Fruit fly (Drosophila melanogaster) whole organism, embryonic: ENCODE measurements around the gene CG4230.

Experiments used
- ATbp ChIP-seq: fragments of 200-800 bp; sonication (Bioruptor generic); optimal IDR thresholded peaks from 2 replicates; lab custom pipeline; 2017; ENCODE audit warnings: missing biosample characterization, mild to moderate bottlenecking, missing genetic modification characterization, missing genetic modification reagents
- Asciz ChIP-seq: fragments of 200-800 bp; sonication (Bioruptor generic); optimal IDR thresholded peaks from 2 replicates; lab custom pipeline; 2017; ENCODE audit warnings: missing biosample characterization, mild to moderate bottlenecking, missing genetic modification characterization, missing genetic modification reagents
- Atf6 ChIP-seq: fragments of 200-800 bp; sonication (Bioruptor generic); IDR thresholded peaks from 2 replicates; pipeline ENCODE4 v1.3.6; 2022; ENCODE audit warnings: missing biosample characterization, missing genetic modification characterization
- Awh ChIP-seq: fragments of 200-800 bp; sonication (Bioruptor generic); IDR thresholded peaks from 2 replicates; pipeline ENCODE4, ENCODE4 v1.3.6; 2022; ENCODE audit warnings: missing biosample characterization, missing genetic modification characterization
- CG10209 ChIP-seq: fragments of 200-800 bp; sonication (Bioruptor generic); optimal IDR thresholded peaks from 3 replicates; lab custom pipeline; 2017; ENCODE audit warnings: missing biosample characterization, mild to moderate bottlenecking, missing genetic modification characterization, missing genetic modification reagents
- CG10462 ChIP-seq: fragments of 200-800 bp; sonication (Bioruptor generic); optimal IDR thresholded peaks from 2 replicates; lab custom pipeline; 2016; ENCODE audit warnings: missing biosample characterization, missing genetic modification characterization
- CG10959 ChIP-seq: fragments of 200-800 bp; sonication (Bioruptor generic); IDR thresholded peaks from 2 replicates; pipeline ENCODE4 v1.3.6; 2022; ENCODE audit warnings: missing biosample characterization, missing genetic modification characterization
- CG13296 ChIP-seq: fragments of 200-800 bp; sonication (Bioruptor generic); optimal IDR thresholded peaks from 3 replicates; lab custom pipeline; 2018; ENCODE audit warnings: missing biosample characterization, mild to moderate bottlenecking, missing genetic modification characterization
- CG15269 ChIP-seq: fragments of 200-800 bp; sonication (Bioruptor generic); optimal IDR thresholded peaks from 2 replicates; lab custom pipeline; 2018; ENCODE audit warnings: missing biosample characterization, mild to moderate bottlenecking, missing genetic modification characterization, moderate library complexity
- CG16863 ChIP-seq: fragments of 200-800 bp; sonication (Bioruptor generic); optimal IDR thresholded peaks from 3 replicates; lab custom pipeline; 2016; ENCODE audit warnings: missing biosample characterization, missing genetic modification characterization
- CG17612 ChIP-seq: fragments of 200-800 bp; sonication (Bioruptor generic); IDR thresholded peaks from 2 replicates; pipeline ENCODE4 v1.3.6; 2022; ENCODE audit warnings: missing biosample characterization, missing genetic modification characterization
- CG18262 ChIP-seq: fragments of 200-800 bp; optimal IDR thresholded peaks from 3 replicates; lab custom pipeline; 2019; ENCODE audit warnings: missing biosample characterization, mild to moderate bottlenecking, missing genetic modification characterization, moderate library complexity
- CG18599 ChIP-seq: fragments of 200-800 bp; sonication (Bioruptor generic); optimal IDR thresholded peaks from 3 replicates; lab custom pipeline; 2017; ENCODE audit warnings: missing biosample characterization, missing genetic modification characterization, mild to moderate bottlenecking, moderate library complexity, missing genetic modification reagents
- CG2678 ChIP-seq: fragments of 200-800 bp; sonication (Bioruptor generic); optimal IDR thresholded peaks from 3 replicates; lab custom pipeline; 2019; ENCODE audit warnings: missing biosample characterization, mild to moderate bottlenecking, missing genetic modification characterization, moderate library complexity
- CG32767 ChIP-seq: fragments of 200-800 bp; sonication (Bioruptor generic); IDR thresholded peaks from 2 replicates; pipeline ENCODE4 v1.3.6; 2022; ENCODE audit warnings: missing biosample characterization, missing genetic modification characterization
- CG3847 ChIP-seq: fragments of 200-800 bp; sonication (Bioruptor generic); IDR thresholded peaks from 2 replicates; pipeline ENCODE4 v1.3.6; 2022; ENCODE audit warnings: missing biosample characterization, missing genetic modification characterization
- CG6175 ChIP-seq: fragments of 200-800 bp; sonication (Bioruptor generic); IDR thresholded peaks from 3 replicates; pipeline ENCODE4 v1.3.6; 2022; ENCODE audit warnings: missing biosample characterization, missing genetic modification characterization
- CG7987 ChIP-seq: fragments of 200-800 bp; sonication (Bioruptor generic); optimal IDR thresholded peaks from 2 replicates; lab custom pipeline; 2018; ENCODE audit warnings: missing biosample characterization, mild to moderate bottlenecking, missing genetic modification characterization, moderate library complexity
- E2f2 ChIP-seq: fragments of 200-800 bp; sonication (Bioruptor generic); IDR thresholded peaks from 2 replicates; pipeline ENCODE4 v1.3.6; 2022; ENCODE audit warnings: missing biosample characterization, missing genetic modification characterization
- Ets65A ChIP-seq: fragments of 200-800 bp; sonication (Bioruptor generic); peaks from one replicate; lab custom pipeline; 2016; ENCODE audit warnings: missing biosample characterization, missing genetic modification characterization
- Hmr ChIP-seq: fragments of 200-800 bp; sonication (Bioruptor generic); optimal IDR thresholded peaks from 3 replicates; lab custom pipeline; 2017; ENCODE audit warnings: mild to moderate bottlenecking, missing biosample characterization, missing genetic modification reagents, missing genetic modification characterization
- Hr51 ChIP-seq, 2 experiments: fragments of 200-800 bp; sonication (Bioruptor generic); optimal IDR thresholded peaks; 2 replicates in 1 of 2; 3 replicates in 1 of 2; lab custom pipeline; 2016 to 2018; ENCODE audit warnings: missing biosample characterization in 2 of 2, missing genetic modification characterization in 2 of 2, mild to moderate bottlenecking in 1 of 2, moderate library complexity in 1 of 2
- Nf-YA ChIP-seq: fragments of 200-800 bp; sonication (Bioruptor generic); IDR thresholded peaks from 2 replicates; pipeline ENCODE4 v1.3.6; 2022; ENCODE audit warnings: missing biosample characterization, missing genetic modification characterization
- Oli ChIP-seq: fragments of 200-800 bp; sonication (Bioruptor generic); optimal IDR thresholded peaks from 2 replicates; lab custom pipeline; 2018; ENCODE audit warnings: missing biosample characterization, mild to moderate bottlenecking, missing genetic modification characterization, moderate library complexity
- Pdp1 ChIP-seq, 2 experiments: fragments of 200-800 bp; sonication (Bioruptor generic); optimal IDR thresholded peaks; 3 replicates each; lab custom pipeline; 2016; ENCODE audit warnings: missing biosample characterization in 2 of 2, missing genetic modification characterization in 2 of 2, mild to moderate bottlenecking in 1 of 2, moderate library complexity in 1 of 2
- Sox102F ChIP-seq: fragments of 200-800 bp; sonication (Bioruptor generic); optimal IDR thresholded peaks from 2 replicates; lab custom pipeline; 2018; ENCODE audit warnings: missing biosample characterization, mild to moderate bottlenecking, missing genetic modification characterization, moderate library complexity
- Ssrp ChIP-seq: fragments of 200-800 bp; sonication (Bioruptor generic); optimal IDR thresholded peaks from 2 replicates; lab custom pipeline; 2018; ENCODE audit warnings: missing biosample characterization, mild to moderate bottlenecking, missing genetic modification characterization, moderate library complexity
- croc ChIP-seq: fragments of 200-800 bp; sonication (Bioruptor generic); conservative IDR thresholded peaks from 3 replicates; pipeline ENCODE4 v1.3.6; 2022; ENCODE audit warnings: missing biosample characterization, missing genetic modification characterization
- danr ChIP-seq: fragments of 200-800 bp; sonication (Bioruptor generic); IDR thresholded peaks from 2 replicates; pipeline ENCODE4 v1.3.6; 2022; ENCODE audit warnings: missing biosample characterization, missing genetic modification characterization
- dysf ChIP-seq: fragments of 200-800 bp; sonication (Bioruptor generic); IDR thresholded peaks from 3 replicates; pipeline ENCODE4 v1.3.6; 2022; ENCODE audit warnings: missing biosample characterization, missing genetic modification characterization
- fu2 ChIP-seq: fragments of 200-800 bp; sonication (Bioruptor generic); optimal IDR thresholded peaks from 2 replicates; lab custom pipeline; 2016; ENCODE audit warnings: missing biosample characterization, missing genetic modification characterization
- hbn ChIP-seq: fragments of 200-800 bp; sonication (Bioruptor generic); IDR thresholded peaks from 2 replicates; pipeline ENCODE4 v1.3.6; 2022; ENCODE audit warnings: missing biosample characterization, missing genetic modification characterization; ENCODE audit not compliant: partially characterized antibody
- jing ChIP-seq: fragments of 200-800 bp; sonication (Bioruptor generic); optimal IDR thresholded peaks from 2 replicates; lab custom pipeline; 2018; ENCODE audit warnings: missing biosample characterization, mild to moderate bottlenecking, missing genetic modification characterization
- kay ChIP-seq: fragments of 200-800 bp; sonication (Bioruptor generic); optimal IDR thresholded peaks from 2 replicates; lab custom pipeline; 2016; ENCODE audit warnings: missing biosample characterization, missing genetic modification characterization
- kni ChIP-seq: fragments of 200-800 bp; sonication (Bioruptor generic); optimal IDR thresholded peaks from 3 replicates; lab custom pipeline; 2017; ENCODE audit warnings: mild to moderate bottlenecking, missing biosample characterization, missing genetic modification reagents, missing genetic modification characterization
- lab ChIP-seq: fragments of 200-800 bp; sonication (Bioruptor generic); optimal IDR thresholded peaks from 3 replicates; lab custom pipeline; 2017; ENCODE audit warnings: missing biosample characterization, missing genetic modification characterization, mild to moderate bottlenecking, moderate library complexity, missing genetic modification reagents
- oc ChIP-seq: fragments of 200-800 bp; sonication (Bioruptor generic); optimal IDR thresholded peaks from 2 replicates; lab custom pipeline; 2018; ENCODE audit warnings: missing biosample characterization, mild to moderate bottlenecking, missing genetic modification characterization, moderate library complexity
- pum ChIP-seq: fragments of 200-800 bp; sonication (Bioruptor generic); optimal IDR thresholded peaks from 2 replicates; lab custom pipeline; 2016; ENCODE audit warnings: missing biosample characterization, missing genetic modification characterization
- pzg ChIP-seq: fragments of 200-800 bp; sonication (Bioruptor generic); optimal IDR thresholded peaks from 3 replicates; lab custom pipeline; 2018; ENCODE audit warnings: missing biosample characterization, mild to moderate bottlenecking, missing genetic modification characterization, moderate library complexity
- ro ChIP-seq: fragments of 200-800 bp; sonication (Bioruptor generic); IDR thresholded peaks from 2 replicates; pipeline ENCODE4 v1.3.6; 2022; ENCODE audit warnings: missing biosample characterization, missing genetic modification characterization
- schlank ChIP-seq: fragments of 200-800 bp; sonication (Bioruptor generic); optimal IDR thresholded peaks from 2 replicates; lab custom pipeline; 2018; ENCODE audit warnings: missing biosample characterization, mild to moderate bottlenecking, missing genetic modification characterization
- sd ChIP-seq: fragments of 200-800 bp; sonication (Bioruptor generic); optimal IDR thresholded peaks from 3 replicates; lab custom pipeline; 2018; ENCODE audit warnings: missing biosample characterization, mild to moderate bottlenecking, missing genetic modification characterization, moderate library complexity
- sisA ChIP-seq: fragments of 200-800 bp; sonication (Bioruptor generic); IDR thresholded peaks from 2 replicates; pipeline ENCODE4 v1.3.6; 2022; ENCODE audit warnings: missing biosample characterization, missing genetic modification characterization
- slbo ChIP-seq: fragments of 200-800 bp; sonication (Bioruptor generic); IDR thresholded peaks from 2 replicates; pipeline ENCODE4 v1.3.6; 2022; ENCODE audit warnings: missing biosample characterization, missing genetic modification characterization
- ssp ChIP-seq: fragments of 200-800 bp; sonication (Bioruptor generic); IDR thresholded peaks from 2 replicates; pipeline ENCODE4 v1.3.6; 2022; ENCODE audit warnings: missing biosample characterization, missing genetic modification characterization
- stc ChIP-seq: fragments of 200-800 bp; sonication (Bioruptor generic); IDR thresholded peaks from 2 replicates; pipeline ENCODE4 v1.3.6; 2022; ENCODE audit warnings: missing biosample characterization, missing genetic modification characterization
- sug ChIP-seq: fragments of 200-800 bp; optimal IDR thresholded peaks from 2 replicates; lab custom pipeline; 2019; ENCODE audit warnings: missing biosample characterization, mild to moderate bottlenecking, missing genetic modification characterization, moderate library complexity
- tap ChIP-seq: fragments of 200-800 bp; optimal IDR thresholded peaks from 3 replicates; lab custom pipeline; 2019; ENCODE audit warnings: missing biosample characterization, mild to moderate bottlenecking, missing genetic modification characterization, moderate library complexity
- ttk ChIP-seq: fragments of 200-800 bp; sonication (Bioruptor generic); IDR thresholded peaks from 2 replicates; pipeline ENCODE4 v2.1.2; 2022; ENCODE audit warnings: missing biosample characterization, missing genetic modification characterization
- zfh2 ChIP-seq: fragments of 200-800 bp; sonication (Bioruptor generic); optimal IDR thresholded peaks from 2 replicates; lab custom pipeline; 2016; ENCODE audit warnings: missing biosample characterization, missing genetic modification characterization

Gene CG4230

dm6 chr2L:5059645-5060254 is 36.3 kb upstream of the CG4230 start, which contains the start of gene Rpn11 (continued):
- peak; percentile 16 for TF ChIP-seq fu2 (GFP tag; lab: Kevin White, UChicago)
- TF ChIP-seq E2f2 (GFP tag; lab: Robert Waterston, UW) = peak; percentile 85
- no peak for TF ChIP-seq pum (GFP tag; lab: Kevin White, UChicago)
- TF ChIP-seq sisA (GFP tag; lab: Robert Waterston, UW) = peak; percentile 12; the same call in 1 of the 2 replicates
- TF ChIP-seq ATbp (GFP tag; lab: Kevin White, UChicago) = no peak
- TF ChIP-seq danr (GFP tag; lab: Robert Waterston, UW) = no peak
- TF ChIP-seq kay = peak; percentile 50
- peak; percentile 44 for TF ChIP-seq Oli
- no peak for TF ChIP-seq kni
- TF ChIP-seq hbn (GFP tag; lab: Robert Waterston, UW) = peak; percentile 35; the same call in 1 of the 2 replicates
- peak; percentile 41 for TF ChIP-seq sd
- no peak for TF ChIP-seq Atf6 (GFP tag; lab: Robert Waterston, UW)
- no peak for TF ChIP-seq oc (tag; lab: Kevin White, UChicago)
- peak; percentile 68 for TF ChIP-seq CG13296 (GFP tag; lab: Kevin White, UChicago)
- TF ChIP-seq CG7987 (GFP tag; lab: Kevin White, UChicago) = no peak
- TF ChIP-seq stc (GFP tag; lab: Robert Waterston, UW) = no peak
- peak; percentile 50 for TF ChIP-seq pzg (GFP tag; lab: Kevin White, UChicago)
- peak; percentile 11 for TF ChIP-seq CG10462 (GFP tag; lab: Kevin White, UChicago)
- TF ChIP-seq zfh2 (GFP tag; lab: Kevin White, UChicago) = peak; percentile 36
- TF ChIP-seq ttk (GFP tag; lab: Robert Waterston, UW) = no peak
- peak; percentile 64 for TF ChIP-seq Sox102F (GFP tag; lab: Kevin White, UChicago)
- TF ChIP-seq Asciz = peak; percentile 15
- TF ChIP-seq CG10209 (GFP tag; lab: Kevin White, UChicago) = peak; percentile 58
- TF ChIP-seq CG17612 = no peak
- TF ChIP-seq CG15269 (tag; lab: Kevin White, UChicago) = peak; percentile 69
- no peak for TF ChIP-seq ssp (GFP tag; lab: Robert Waterston, UW)
- TF ChIP-seq CG6175 = no peak
- TF ChIP-seq tap (tag; lab: Kevin White, UChicago) = peak; percentile 53
- TF ChIP-seq Ets65A (GFP tag; lab: Kevin White, UChicago) = peak; percentile 59
- peak; percentile 67 for TF ChIP-seq CG18599 (GFP tag; lab: Kevin White, UChicago)
- peak in 1 of 2 experiments; percentile 61 for TF ChIP-seq Hr51 (GFP tag; optimal IDR thresholded peaks at IDR 0.05; lab: Kevin White, UChicago)
- peak; percentile 75 for TF ChIP-seq CG2678 (tag; lab: Kevin White, UChicago)
- TF ChIP-seq schlank (tag; lab: Kevin White, UChicago) = no peak
- peak; percentile 62 for TF ChIP-seq lab (GFP tag; lab: Kevin White, UChicago)
- TF ChIP-seq CG18262 (tag; lab: Kevin White, UChicago) = peak; percentile 78
- TF ChIP-seq Pdp1 (GFP tag; optimal IDR thresholded peaks at IDR 0.05; lab: Kevin White, UChicago) = peak; percentile 56 to 63
- TF ChIP-seq jing = no peak
- no peak for TF ChIP-seq CG16863 (GFP tag; lab: Kevin White, UChicago)
- TF ChIP-seq Hmr (GFP tag; lab: Kevin White, UChicago) = peak; percentile 53
- TF ChIP-seq ro (GFP tag; lab: Robert Waterston, UW) = no peak
- no peak for TF ChIP-seq CG10959 (GFP tag; lab: Robert Waterston, UW)
- 0 out of 3 replicates have a peak, but pooled peaks have one; percentile 8 for TF ChIP-seq dysf (GFP tag; lab: Robert Waterston, UW)
- TF ChIP-seq Ssrp (tag; lab: Kevin White, UChicago) = peak; percentile 69
- peak; percentile 21; the same call in 1 of the 3 replicates for TF ChIP-seq croc (GFP tag; lab: Robert Waterston, UW)
- no peak for TF ChIP-seq Nf-YA (GFP tag; lab: Robert Waterston, UW)
- no peak for TF ChIP-seq CG32767 (GFP tag; lab: Robert Waterston, UW)
- peak; percentile 62 for TF ChIP-seq slbo (GFP tag; lab: Robert Waterston, UW)
- TF ChIP-seq CG3847 = peak; percentile 58
- no peak for TF ChIP-seq Awh (GFP tag; lab: Robert Waterston, UW)
- TF ChIP-seq sug (tag; lab: Kevin White, UChicago) = peak; percentile 78
